Fruit fly (Drosophila melanogaster): ENCODE measurements around the gene CG15399.

The CG15399 gene

dm6 chr2L:2724459-2724858, 47.1 kb downstream of the CG15399 start (continued):
- TF ChIP-seq HLH54F (GFP tag; optimal IDR thresholded peaks at IDR 0.05) (no peak), trem (tag; optimal IDR thresholded peaks at IDR 0.05) (peak; percentile 6), Myb (GFP tag; optimal IDR thresholded peaks at IDR 0.05) (no peak), CoRest (tag; optimal IDR thresholded peaks at IDR 0.05) (peak; percentile 13), Gsc (GFP tag; IDR thresholded peaks at IDR 0.05) (no peak), CG34422 (GFP tag; IDR thresholded peaks at IDR 0.05) (no peak), BtbVII (GFP tag; optimal IDR thresholded peaks at IDR 0.05) (no peak), nom (GFP tag; optimal IDR thresholded peaks at IDR 0.05) (no peak), mirr (GFP tag; optimal IDR thresholded peaks at IDR 0.05) (no peak), Taf1 (GFP tag; IDR thresholded peaks at IDR 0.05) (no peak), CG16813 (GFP tag; IDR thresholded peaks at IDR 0.05; ENCODE audit: partially characterized antibody) (no peak), ems (GFP tag; optimal IDR thresholded peaks at IDR 0.05) (no peak), cato (GFP tag; optimal IDR thresholded peaks at IDR 0.05; ENCODE audit: borderline replicate concordance) (no peak), Oli (tag; optimal IDR thresholded peaks at IDR 0.05) (no peak), CG10462 (GFP tag; optimal IDR thresholded peaks at IDR 0.05) (no peak), CG10543 (GFP tag; optimal IDR thresholded peaks at IDR 0.05) (no peak), Optix (GFP tag; IDR thresholded peaks at IDR 0.05) (no peak), knrl (GFP tag; IDR thresholded peaks at IDR 0.05; ENCODE audit: partially characterized antibody) (peak; percentile 41; the same call in 1 of the 3 replicates), otp (GFP tag; IDR thresholded peaks at IDR 0.05) (no peak), Doc3 (GFP tag; IDR thresholded peaks at IDR 0.05; ENCODE audit: partially characterized antibody) (no peak), Fer3 (tag; optimal IDR thresholded peaks at IDR 0.05) (no peak), CG15514 (GFP tag; optimal IDR thresholded peaks at IDR 0.05) (no peak), CG3726 (GFP tag; IDR thresholded peaks at IDR 0.05) (no peak), CG11504 (tag; optimal IDR thresholded peaks at IDR 0.05) (peak; percentile 19), BEAF-32 (GFP tag; optimal IDR thresholded peaks at IDR 0.05) (no peak), CG4617 (GFP tag; optimal IDR thresholded peaks at IDR 0.05; ENCODE audit: borderline replicate concordance) (no peak), CG30431 (GFP tag; optimal IDR thresholded peaks at IDR 0.05) (no peak), CG1529 (GFP tag; optimal IDR thresholded peaks at IDR 0.05) (no peak), nerfin-1 (tag; optimal IDR thresholded peaks at IDR 0.05) (no peak), fru (optimal IDR thresholded peaks at IDR 0.05) (no peak), insv (GFP tag; optimal IDR thresholded peaks at IDR 0.05) (no peak), ase (GFP tag; IDR thresholded peaks at IDR 0.05) (no peak), CG13123 (GFP tag; optimal IDR thresholded peaks at IDR 0.05) (no peak), CTCF (GFP tag; optimal IDR thresholded peaks at IDR 0.05) (peak; percentile 79), CG5180 (GFP tag; optimal IDR thresholded peaks at IDR 0.05) (no peak), stwl (tag; optimal IDR thresholded peaks at IDR 0.05) (peak; percentile 63), CG17186 (GFP tag; optimal IDR thresholded peaks at IDR 0.05) (no peak), jumu (GFP tag; optimal IDR thresholded peaks at IDR 0.05) (no peak), pita (GFP tag; optimal IDR thresholded peaks at IDR 0.05) (peak; percentile 59), nau (GFP tag; optimal IDR thresholded peaks at IDR 0.05) (no peak), H15 (GFP tag; IDR thresholded peaks at IDR 0.05) (no peak), gsb (GFP tag; IDR thresholded peaks at IDR 0.05) (no peak), CG13287 (GFP tag; IDR thresholded peaks at IDR 0.05; ENCODE audit: partially characterized antibody) (peak; percentile 27; the same call in 1 of the 2 replicates), zen (tag; optimal IDR thresholded peaks at IDR 0.05) (peak; percentile 6), CG31388 (GFP tag; optimal IDR thresholded peaks at IDR 0.05) (no peak), sima (GFP tag; optimal IDR thresholded peaks at IDR 0.05) (no peak), Hmr (GFP tag; optimal IDR thresholded peaks at IDR 0.05) (no peak), Bgb (GFP tag; IDR thresholded peaks at IDR 0.05; ENCODE audit: partially characterized antibody) (peak; percentile 52; the same call in 1 of the 2 replicates), vvl (GFP tag; IDR thresholded peaks at IDR 0.05) (no peak), HLHmδ (GFP tag; optimal IDR thresholded peaks at IDR 0.05) (no peak), CG11085 (GFP tag; IDR thresholded peaks at IDR 0.05) (no peak)

All from whole organism, embryonic.